Worm (Caenorhabditis elegans) whole organism, young adult: ENCODE results near the gene rec-8.

ENCODE experiments used
- B0261.1 ChIP-seq: sonication (generic microtip); optimal IDR thresholded peaks from 2 replicates; lab custom pipeline; 2016; ENCODE audit warnings: mild to moderate bottlenecking, missing genetic modification characterization, moderate library complexity, missing compliant biosample characterization
- C06A6.2 ChIP-seq: fragments of 200-800 bp; sonication (Bioruptor generic); conservative IDR thresholded peaks from 2 replicates; pipeline ENCODE4 v1.3.6; 2022; ENCODE audit warnings: missing genetic modification characterization, missing compliant biosample characterization
- D2030.7 ChIP-seq: fragments of 200-800 bp; sonication (Bioruptor generic); IDR thresholded peaks from 2 replicates; pipeline ENCODE4 v1.3.6; 2022; ENCODE audit warnings: missing genetic modification reagents, missing genetic modification characterization, missing compliant biosample characterization
- F10E7.11 ChIP-seq: sonication (generic microtip); optimal IDR thresholded peaks from 2 replicates; lab custom pipeline; 2017; ENCODE audit warnings: mild to moderate bottlenecking, missing genetic modification characterization, moderate library complexity, missing compliant biosample characterization
- F39B2.1 ChIP-seq: fragments of 200-800 bp; sonication (Bioruptor generic); IDR thresholded peaks from 2 replicates; pipeline ENCODE4 v1.3.6; 2022; ENCODE audit warnings: missing genetic modification reagents, missing genetic modification characterization, missing compliant biosample characterization
- F55B11.4 ChIP-seq: sonication (generic microtip); optimal IDR thresholded peaks from 2 replicates; lab custom pipeline; 2016; ENCODE audit warnings: missing compliant biosample characterization, missing genetic modification characterization, borderline replicate concordance; ENCODE audit not compliant: insufficient read depth
- F57C9.4 ChIP-seq: sonication (generic microtip); optimal IDR thresholded peaks from 2 replicates; lab custom pipeline; 2017; ENCODE audit warnings: mild to moderate bottlenecking, missing genetic modification characterization, missing compliant biosample characterization
- T26A5.8 ChIP-seq: sonication (generic microtip); optimal IDR thresholded peaks from 2 replicates; lab custom pipeline; 2016; ENCODE audit warnings: missing genetic modification characterization, missing compliant biosample characterization
- Y53G8AR.9 ChIP-seq: fragments of 200-800 bp; sonication (Bioruptor generic); conservative IDR thresholded peaks from 2 replicates; pipeline ENCODE4 v1.3.6; 2022; ENCODE audit warnings: missing genetic modification reagents, missing genetic modification characterization, missing compliant biosample characterization
- akir-1 ChIP-seq: fragments of 200-800 bp; sonication (Bioruptor generic); optimal IDR thresholded peaks from 2 replicates; lab custom pipeline; 2018; ENCODE audit warnings: mild to moderate bottlenecking, missing genetic modification characterization, moderate library complexity, missing compliant biosample characterization
- ama-1 ChIP-seq, 3 experiments: fragments of 150-350 bp in 1 of 3; sonication (generic microtip) in 2 of 3; optimal IDR thresholded peaks; 2 replicates each; lab custom pipeline; 2014 to 2018; ENCODE audit warnings: missing biosample characterization in 2 of 3, missing genetic modification characterization in 2 of 3, missing genetic modification reagents in 2 of 3
- atf-7 ChIP-seq: sonication (generic microtip); optimal IDR thresholded peaks from 2 replicates; lab custom pipeline; 2017; ENCODE audit warnings: mild to moderate bottlenecking, missing genetic modification characterization, missing compliant biosample characterization
- attf-3 ChIP-seq: fragments of 200-800 bp; sonication (Bioruptor generic); conservative IDR thresholded peaks from 2 replicates; pipeline ENCODE4 v1.3.6; 2022; ENCODE audit warnings: missing genetic modification reagents, missing genetic modification characterization, missing compliant biosample characterization
- attf-6 ChIP-seq: fragments of 200-800 bp; sonication (Bioruptor generic); IDR thresholded peaks from 2 replicates; pipeline ENCODE4 v1.3.6; 2022; ENCODE audit warnings: missing genetic modification reagents, missing genetic modification characterization, missing compliant biosample characterization
- ceh-100 ChIP-seq: fragments of 200-800 bp; sonication (Bioruptor generic); IDR thresholded peaks from 2 replicates; pipeline ENCODE4 v1.3.6; 2022; ENCODE audit warnings: missing genetic modification reagents, missing genetic modification characterization, missing compliant biosample characterization
- ceh-40 ChIP-seq: fragments of 200-800 bp; sonication (Bioruptor generic); IDR thresholded peaks from 2 replicates; pipeline ENCODE4 v1.3.6; 2022; ENCODE audit warnings: missing genetic modification characterization, missing compliant biosample characterization
- ceh-91 ChIP-seq: fragments of 200-800 bp; sonication (Bioruptor generic); IDR thresholded peaks from 2 replicates; pipeline ENCODE4 v1.3.6; 2022; ENCODE audit warnings: missing genetic modification reagents, missing genetic modification characterization, missing compliant biosample characterization
- die-1 ChIP-seq: sonication (generic microtip); optimal IDR thresholded peaks from 2 replicates; lab custom pipeline; 2016; ENCODE audit warnings: missing genotype, mild to moderate bottlenecking, missing genetic modification characterization, missing compliant biosample characterization
- dox-1 ChIP-seq: fragments of 200-800 bp; sonication (Bioruptor generic); IDR thresholded peaks from 2 replicates; pipeline ENCODE4 v1.3.6; 2022; ENCODE audit warnings: missing genetic modification reagents, missing genetic modification characterization, missing compliant biosample characterization
- dpl-1 ChIP-seq: fragments of 150-350 bp; optimal IDR thresholded peaks from 2 replicates; lab custom pipeline; 2014; ENCODE audit warnings: missing biosample characterization, missing genetic modification reagents, missing genetic modification characterization
- egl-18 ChIP-seq: fragments of 200-800 bp; sonication (Bioruptor generic); IDR thresholded peaks from 2 replicates; pipeline ENCODE4 v1.3.6; 2022; ENCODE audit warnings: missing genetic modification reagents, missing genetic modification characterization, missing compliant biosample characterization
- egl-44 ChIP-seq: fragments of 200-800 bp; sonication (Bioruptor generic); IDR thresholded peaks from 2 replicates; pipeline ENCODE4 v1.3.6; 2022; ENCODE audit warnings: missing genetic modification reagents, missing genetic modification characterization, missing compliant biosample characterization
- ekl-4 ChIP-seq: fragments of 200-800 bp; sonication (Bioruptor generic); IDR thresholded peaks from 2 replicates; pipeline ENCODE4 v1.3.6; 2022; ENCODE audit warnings: missing genetic modification reagents, missing genetic modification characterization, missing compliant biosample characterization
- ets-4 ChIP-seq: fragments of 200-800 bp; sonication (Bioruptor generic); optimal IDR thresholded peaks from 2 replicates; lab custom pipeline; 2018; ENCODE audit warnings: mild to moderate bottlenecking, missing genetic modification characterization, missing compliant biosample characterization
- hmg-1.2 ChIP-seq: fragments of 200-800 bp; sonication (Bioruptor generic); IDR thresholded peaks from 2 replicates; pipeline ENCODE4 v1.3.6; 2022; ENCODE audit warnings: missing genetic modification reagents, missing genetic modification characterization, missing compliant biosample characterization
- hmg-20 ChIP-seq: fragments of 200-800 bp; sonication (Bioruptor generic); IDR thresholded peaks from 2 replicates; pipeline ENCODE4 v1.3.6; 2022; ENCODE audit warnings: missing genetic modification reagents, missing genetic modification characterization, missing compliant biosample characterization
- lag-1 ChIP-seq: fragments of 200-800 bp; sonication (Bioruptor generic); IDR thresholded peaks from 2 replicates; pipeline ENCODE4 v1.3.6; 2022; ENCODE audit warnings: missing genetic modification reagents, missing genetic modification characterization, missing compliant biosample characterization
- lin-35 ChIP-seq, 3 experiments: fragments of 150-350 bp in 2 of 3; sonication (generic microtip) in 1 of 3; optimal IDR thresholded peaks; 2 replicates each; lab custom pipeline; 2014 to 2018; ENCODE audit warnings: missing biosample characterization in 3 of 3, missing genetic modification characterization in 3 of 3, missing genetic modification reagents in 3 of 3
- lin-40 ChIP-seq: sonication (generic microtip); optimal IDR thresholded peaks from 2 replicates; lab custom pipeline; 2016; ENCODE audit warnings: missing genetic modification characterization, mild to moderate bottlenecking, missing compliant biosample characterization, missing genotype, missing genetic modification reagents
- lin-54 ChIP-seq: fragments of 200-800 bp; sonication (Bioruptor generic); optimal IDR thresholded peaks from 2 replicates; lab custom pipeline; 2018; ENCODE audit warnings: mild to moderate bottlenecking, missing genetic modification characterization, missing compliant biosample characterization
- lir-1 ChIP-seq: fragments of 200-800 bp; sonication (Bioruptor generic); conservative IDR thresholded peaks from 2 replicates; pipeline ENCODE4 v1.3.6; 2022; ENCODE audit warnings: missing genetic modification reagents, missing genetic modification characterization, missing compliant biosample characterization
- lsl-1 ChIP-seq: fragments of 200-800 bp; sonication (Bioruptor generic); optimal IDR thresholded peaks from 2 replicates; lab custom pipeline; 2018; ENCODE audit warnings: mild to moderate bottlenecking, missing genetic modification characterization, moderate library complexity, missing compliant biosample characterization
- lsy-27 ChIP-seq: sonication (generic microtip); optimal IDR thresholded peaks from 2 replicates; lab custom pipeline; 2017; ENCODE audit warnings: missing genetic modification characterization, mild to moderate bottlenecking, missing compliant biosample characterization, antibody characterized with exemption, missing genotype, borderline replicate concordance; ENCODE audit not compliant: insufficient read depth
- mel-28 ChIP-seq: sonication (generic microtip); optimal IDR thresholded peaks from 2 replicates; lab custom pipeline; 2016; ENCODE audit warnings: borderline replicate concordance, mild to moderate bottlenecking, missing genetic modification characterization, missing compliant biosample characterization
- mxl-1 ChIP-seq: sonication (generic microtip); optimal IDR thresholded peaks from 2 replicates; lab custom pipeline; 2016; ENCODE audit warnings: missing genetic modification characterization, missing compliant biosample characterization
- nfya-1 ChIP-seq: sonication (generic microtip); optimal IDR thresholded peaks from 2 replicates; lab custom pipeline; 2017; ENCODE audit warnings: antibody characterized with exemption, missing compliant biosample characterization, missing genetic modification characterization, borderline replicate concordance; ENCODE audit not compliant: insufficient read depth
- nfyb-1 ChIP-seq: fragments of 200-800 bp; sonication (Bioruptor generic); IDR thresholded peaks from 2 replicates; pipeline ENCODE4 v1.3.6; 2022; ENCODE audit warnings: missing genetic modification reagents, missing genetic modification characterization, missing compliant biosample characterization
- nhr-120 ChIP-seq: fragments of 200-800 bp; sonication (Bioruptor generic); IDR thresholded peaks from 2 replicates; pipeline ENCODE4 v1.3.6; 2022; ENCODE audit warnings: missing genetic modification characterization, missing compliant biosample characterization
- nhr-27 ChIP-seq: fragments of 200-800 bp; sonication (Bioruptor generic); optimal IDR thresholded peaks from 2 replicates; lab custom pipeline; 2018; ENCODE audit warnings: mild to moderate bottlenecking, missing genetic modification characterization, moderate library complexity, missing compliant biosample characterization
- nhr-80 ChIP-seq: sonication (generic microtip); optimal IDR thresholded peaks from 2 replicates; lab custom pipeline; 2016; ENCODE audit warnings: missing genetic modification characterization, missing compliant biosample characterization
- nhr-90 ChIP-seq: sonication (generic microtip); optimal IDR thresholded peaks from 2 replicates; lab custom pipeline; 2016; ENCODE audit warnings: missing genotype, mild to moderate bottlenecking, missing genetic modification characterization, missing compliant biosample characterization
- rcor-1 ChIP-seq: fragments of 200-800 bp; sonication (Bioruptor generic); IDR thresholded peaks from 2 replicates; pipeline ENCODE4 v1.3.6; 2022; ENCODE audit warnings: missing genetic modification reagents, missing genetic modification characterization, missing compliant biosample characterization
- rpc-1 ChIP-seq, 2 experiments: fragments of 150-350 bp in 1 of 2; sonication (generic microtip) in 1 of 2; optimal IDR thresholded peaks; 2 replicates each; lab custom pipeline; 2014 to 2018; ENCODE audit warnings: missing biosample characterization in 1 of 2, missing genetic modification characterization in 1 of 2, missing genetic modification reagents in 1 of 2, missing genotype in 1 of 2
- sdz-38 ChIP-seq: sonication (generic microtip); optimal IDR thresholded peaks from 2 replicates; lab custom pipeline; 2016; ENCODE audit warnings: missing genotype, missing genetic modification characterization, missing compliant biosample characterization
- snpc-3.4 ChIP-seq: sonication (generic microtip); optimal IDR thresholded peaks from 2 replicates; lab custom pipeline; 2017; ENCODE audit warnings: missing genetic modification characterization, mild to moderate bottlenecking, missing compliant biosample characterization, antibody characterized with exemption, moderate library complexity, missing genotype, missing genetic modification reagents
- somi-1 ChIP-seq: fragments of 200-800 bp; sonication (Bioruptor generic); optimal IDR thresholded peaks from 2 replicates; lab custom pipeline; 2018; ENCODE audit warnings: mild to moderate bottlenecking, missing genetic modification characterization, missing compliant biosample characterization
- unc-62 ChIP-seq: fragments of 150-350 bp; optimal IDR thresholded peaks from 2 replicates; lab custom pipeline; 2014; ENCODE audit warnings: missing biosample characterization, missing genetic modification reagents, missing genetic modification characterization
- ztf-22 ChIP-seq: fragments of 200-800 bp; sonication (Bioruptor generic); optimal IDR thresholded peaks from 2 replicates; lab custom pipeline; 2018; ENCODE audit warnings: mild to moderate bottlenecking, missing genetic modification characterization, moderate library complexity, missing compliant biosample characterization

The rec-8 gene

ce11 chrIV:13314181-13314580 is 38.8 kb downstream of the rec-8 start:
- no peak for TF ChIP-seq D2030.7 (GFP tag; lab: Robert Waterston, UW)
- no peak for TF ChIP-seq lir-1 (GFP tag; lab: Robert Waterston, UW)
- TF ChIP-seq mel-28 (tag; lab: Kevin White, UChicago) = no peak
- TF ChIP-seq nhr-120 (GFP tag; lab: Robert Waterston, UW) = no peak
- TF ChIP-seq somi-1 (GFP tag; lab: Kevin White, UChicago) = no peak
- no peak for TF ChIP-seq ceh-100 (GFP tag; lab: Robert Waterston, UW)
- TF ChIP-seq lin-35 (GFP tag; optimal IDR thresholded peaks at IDR 0.05; lab: Kevin White, UChicago) = no peak
- TF ChIP-seq C06A6.2 (GFP tag; lab: Robert Waterston, UW) = no peak
- no peak for TF ChIP-seq F55B11.4 (tag; lab: Kevin White, UChicago)
- TF ChIP-seq lin-54 (GFP tag; lab: Kevin White, UChicago) = no peak
- TF ChIP-seq unc-62 = peak; percentile 44
- TF ChIP-seq rcor-1 (GFP tag; lab: Robert Waterston, UW) = no peak
- peak; percentile 74 for TF ChIP-seq nfyb-1 (GFP tag; lab: Robert Waterston, UW)
- no peak for TF ChIP-seq ekl-4 (GFP tag; lab: Robert Waterston, UW)
- TF ChIP-seq B0261.1 (tag; lab: Kevin White, UChicago) = no peak
- TF ChIP-seq snpc-3.4 (tag; lab: Kevin White, UChicago) = no peak
- TF ChIP-seq rpc-1 (optimal IDR thresholded peaks at IDR 0.05; lab: Kevin White, UChicago) = no peak
- no peak for TF ChIP-seq rpc-1 (tag; optimal IDR thresholded peaks at IDR 0.05; lab: Kevin White, UChicago)
- TF ChIP-seq attf-6 (GFP tag; lab: Robert Waterston, UW) = no peak
- no peak for TF ChIP-seq ets-4 (GFP tag; lab: Kevin White, UChicago)
- no peak for TF ChIP-seq ceh-40 (GFP tag; lab: Robert Waterston, UW)
- TF ChIP-seq dox-1 (GFP tag; lab: Robert Waterston, UW) = peak; percentile 59
- TF ChIP-seq F39B2.1 (GFP tag; lab: Robert Waterston, UW) = no peak
- no peak for TF ChIP-seq ceh-91
- no peak for TF ChIP-seq lsl-1 (GFP tag; lab: Kevin White, UChicago)
- no peak for TF ChIP-seq dpl-1 (GFP tag; lab: Kevin White, UChicago)
- no peak for TF ChIP-seq nfya-1 (tag; lab: Kevin White, UChicago)
- TF ChIP-seq atf-7 (tag; lab: Kevin White, UChicago) = peak; percentile 53
- no peak for TF ChIP-seq sdz-38
- TF ChIP-seq T26A5.8 = no peak
- TF ChIP-seq akir-1 (GFP tag; lab: Kevin White, UChicago) = no peak
- TF ChIP-seq egl-44 (GFP tag; lab: Robert Waterston, UW) = 0 out of 2 replicates have a peak, but pooled peaks have one; percentile 39
- TF ChIP-seq die-1 = no peak
- peak; percentile 95 for TF ChIP-seq nhr-80
- no peak for TF ChIP-seq nhr-27
- no peak for TF ChIP-seq attf-3
- TF ChIP-seq ztf-22 = peak; percentile 27
- peak; percentile 16 for TF ChIP-seq nhr-90 (tag; lab: Kevin White, UChicago)
- TF ChIP-seq lag-1 (GFP tag; lab: Robert Waterston, UW) = no peak
- no peak for TF ChIP-seq F57C9.4
- TF ChIP-seq lin-40 (tag; lab: Kevin White, UChicago) = peak; percentile 26
- no peak for TF ChIP-seq egl-18 (GFP tag; lab: Robert Waterston, UW)
- no peak for TF ChIP-seq F10E7.11 (tag; lab: Kevin White, UChicago)
- TF ChIP-seq hmg-20 (GFP tag; lab: Robert Waterston, UW) = no peak
- TF ChIP-seq mxl-1 = no peak
- peak; percentile 13; the same call in 1 of the 2 replicates for TF ChIP-seq hmg-1.2 (GFP tag; lab: Robert Waterston, UW)
- TF ChIP-seq ama-1 (optimal IDR thresholded peaks at IDR 0.05; lab: Kevin White, UChicago) = no peak
- TF ChIP-seq ama-1 (GFP tag; optimal IDR thresholded peaks at IDR 0.05; lab: Kevin White, UChicago) = no peak
- no peak for TF ChIP-seq lsy-27 (tag; lab: Kevin White, UChicago)
- TF ChIP-seq Y53G8AR.9 (GFP tag; lab: Robert Waterston, UW) = 0 out of 2 replicates have a peak, but pooled peaks have one; percentile 40
